Worm (Caenorhabditis elegans) whole organism, L4/young adult: ENCODE data around the gene him-6.

ENCODE experiments used
- dao-5 ChIP-seq: sonication (generic microtip); optimal IDR thresholded peaks from 2 replicates; lab custom pipeline; 2016; ENCODE audit warnings: missing genotype, missing genetic modification characterization, moderate library complexity, missing compliant biosample characterization
- him-1 ChIP-seq: sonication (generic microtip); optimal IDR thresholded peaks from 2 replicates; lab custom pipeline; 2016; ENCODE audit warnings: missing genotype, missing genetic modification reagents, missing genetic modification characterization, missing compliant biosample characterization

DNA sequence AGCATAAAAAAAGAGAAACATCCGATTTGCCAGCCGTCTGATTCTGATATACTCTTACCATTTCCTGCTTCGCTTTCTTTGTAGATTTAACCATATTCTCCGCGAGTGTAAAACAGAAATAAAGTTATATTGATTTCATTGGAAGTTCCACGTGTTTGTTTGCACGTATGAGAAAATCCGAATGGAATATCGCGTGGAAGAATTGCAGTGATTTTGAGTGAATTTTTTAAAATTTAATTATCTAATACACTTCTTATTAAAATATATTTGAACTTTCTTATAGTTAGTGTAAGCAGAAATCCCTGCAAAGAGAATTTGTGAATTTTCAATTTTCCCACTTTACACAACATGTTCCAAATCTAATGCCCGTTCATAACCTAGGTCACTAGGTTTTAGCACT is 40.5 kb downstream of the him-6 start, which contains the start of gene F53B2.5:
- TF ChIP-seq him-1 (tag; lab: Kevin White, UChicago) (no peak), dao-5 (tag; lab: Kevin White, UChicago) (no peak)
